Fruit fly (Drosophila melanogaster) whole organism, prepupa: ENCODE data around the gene Polr2I.

ENCODE experiments used
- Blimp-1 ChIP-seq: fragments of 200-800 bp; sonication (Bioruptor generic); optimal IDR thresholded peaks from 3 replicates; lab custom pipeline; 2017; ENCODE audit warnings: missing biosample characterization, missing genetic modification characterization, mild to moderate bottlenecking, moderate library complexity, missing genetic modification reagents
- CG10631 ChIP-seq: fragments of 200-800 bp; sonication (Bioruptor generic); optimal IDR thresholded peaks from 2 replicates; lab custom pipeline; 2016; ENCODE audit warnings: missing biosample characterization, missing genetic modification characterization
- CG10669 ChIP-seq: fragments of 200-800 bp; sonication (Bioruptor generic); optimal IDR thresholded peaks from 3 replicates; lab custom pipeline; 2018; ENCODE audit warnings: missing biosample characterization, mild to moderate bottlenecking, missing genetic modification characterization, moderate library complexity
- CG11294 ChIP-seq: fragments of 200-800 bp; sonication (Bioruptor generic); IDR thresholded peaks from 2 replicates; pipeline ENCODE4 v1.3.6; 2022; ENCODE audit warnings: missing biosample characterization, missing genetic modification characterization
- CG11762 ChIP-seq: fragments of 200-800 bp; sonication (Bioruptor generic); optimal IDR thresholded peaks from 3 replicates; lab custom pipeline; 2016; ENCODE audit warnings: missing biosample characterization, missing genetic modification characterization; ENCODE audit not compliant: insufficient read depth
- CG15336 ChIP-seq: fragments of 200-800 bp; sonication (Bioruptor generic); IDR thresholded peaks from 2 replicates; pipeline ENCODE4 v1.3.6; 2022; ENCODE audit warnings: missing biosample characterization, missing genetic modification characterization
- CG1621 ChIP-seq: fragments of 200-800 bp; sonication (Bioruptor generic); optimal IDR thresholded peaks from 3 replicates; lab custom pipeline; 2018; ENCODE audit warnings: missing biosample characterization, mild to moderate bottlenecking, missing genetic modification characterization
- CG16779 ChIP-seq: fragments of 200-800 bp; sonication (Bioruptor generic); optimal IDR thresholded peaks from 3 replicates; lab custom pipeline; 2017; ENCODE audit warnings: missing biosample characterization, mild to moderate bottlenecking, missing genetic modification characterization
- CG31627 ChIP-seq: fragments of 200-800 bp; sonication (Bioruptor generic); optimal IDR thresholded peaks from 3 replicates; lab custom pipeline; 2016; ENCODE audit warnings: missing biosample characterization, missing genetic modification characterization
- CG32006 ChIP-seq: fragments of 200-800 bp; sonication (Bioruptor generic); optimal IDR thresholded peaks from 3 replicates; lab custom pipeline; 2017; ENCODE audit warnings: missing biosample characterization, mild to moderate bottlenecking, missing genetic modification characterization
- CG4318 ChIP-seq: fragments of 200-800 bp; sonication (Bioruptor generic); optimal IDR thresholded peaks from 3 replicates; lab custom pipeline; 2017; ENCODE audit warnings: missing biosample characterization, mild to moderate bottlenecking, missing genetic modification characterization
- CG6276 ChIP-seq: fragments of 200-800 bp; sonication (Bioruptor generic); optimal IDR thresholded peaks from 2 replicates; lab custom pipeline; 2017; ENCODE audit warnings: missing biosample characterization, mild to moderate bottlenecking, missing genetic modification characterization
- CG6808 ChIP-seq: fragments of 200-800 bp; sonication (Bioruptor generic); optimal IDR thresholded peaks from 3 replicates; lab custom pipeline; 2017; ENCODE audit warnings: missing biosample characterization, missing genetic modification characterization, mild to moderate bottlenecking, moderate library complexity, missing genetic modification reagents
- CG7368 ChIP-seq: fragments of 200-800 bp; sonication (Bioruptor generic); optimal IDR thresholded peaks from 3 replicates; lab custom pipeline; 2016; ENCODE audit warnings: missing biosample characterization, missing genetic modification characterization
- CG8119 ChIP-seq: fragments of 200-800 bp; sonication (Bioruptor generic); IDR thresholded peaks from 3 replicates; pipeline ENCODE4 v1.3.6; 2022; ENCODE audit warnings: missing biosample characterization, missing genetic modification characterization
- CG8632 ChIP-seq: fragments of 200-800 bp; sonication (Bioruptor generic); optimal IDR thresholded peaks from 3 replicates; lab custom pipeline; 2016; ENCODE audit warnings: missing biosample characterization, missing genetic modification characterization
- CG9139 ChIP-seq: fragments of 200-800 bp; sonication (Bioruptor generic); optimal IDR thresholded peaks from 3 replicates; lab custom pipeline; 2017; ENCODE audit warnings: missing biosample characterization, mild to moderate bottlenecking, missing genetic modification characterization
- Eip75B ChIP-seq: fragments of 200-800 bp; sonication (Bioruptor generic); optimal IDR thresholded peaks from 3 replicates; lab custom pipeline; 2016; ENCODE audit warnings: missing biosample characterization, missing genetic modification characterization
- Eip78C ChIP-seq: fragments of 200-800 bp; sonication (Bioruptor generic); peaks from one replicate; lab custom pipeline; 2016; ENCODE audit warnings: missing biosample characterization, missing genetic modification characterization
- Eip93F ChIP-seq: fragments of 200-800 bp; sonication (Bioruptor generic); optimal IDR thresholded peaks from 2 replicates; lab custom pipeline; 2016; ENCODE audit warnings: missing biosample characterization, mild to moderate bottlenecking, missing genetic modification characterization
- Ets96B ChIP-seq: fragments of 200-800 bp; optimal IDR thresholded peaks from 2 replicates; lab custom pipeline; 2019; ENCODE audit warnings: missing biosample characterization, mild to moderate bottlenecking, missing genetic modification characterization, moderate library complexity
- Gug ChIP-seq: fragments of 200-800 bp; sonication (Bioruptor generic); IDR thresholded peaks from 2 replicates; pipeline ENCODE4 v1.3.6; 2022; ENCODE audit warnings: missing biosample characterization, missing genetic modification characterization
- Hr38 ChIP-seq: sonication (Bioruptor generic); optimal IDR thresholded peaks from 2 replicates; lab custom pipeline; 2016; ENCODE audit warnings: missing biosample characterization, missing genetic modification characterization
- Hr39 ChIP-seq: fragments of 200-800 bp; sonication (Bioruptor generic); optimal IDR thresholded peaks from 2 replicates; lab custom pipeline; 2016; ENCODE audit warnings: missing biosample characterization, missing genetic modification characterization
- Hr4 ChIP-seq: fragments of 200-800 bp; sonication (Bioruptor generic); optimal IDR thresholded peaks from 3 replicates; lab custom pipeline; 2016; ENCODE audit warnings: missing biosample characterization, missing genetic modification characterization
- Lpt ChIP-seq: fragments of 200-800 bp; sonication (Bioruptor generic); optimal IDR thresholded peaks from 3 replicates; lab custom pipeline; 2016; ENCODE audit warnings: missing biosample characterization, missing genetic modification characterization
- Met ChIP-seq: fragments of 200-800 bp; sonication (Bioruptor generic); optimal IDR thresholded peaks from 3 replicates; lab custom pipeline; 2016; ENCODE audit warnings: missing biosample characterization, missing genetic modification characterization
- OdsH ChIP-seq: fragments of 200-800 bp; sonication (Bioruptor generic); optimal IDR thresholded peaks from 3 replicates; lab custom pipeline; 2016; ENCODE audit warnings: missing biosample characterization, missing genetic modification characterization
- Sox102F ChIP-seq: fragments of 200-800 bp; sonication (Bioruptor generic); optimal IDR thresholded peaks from 2 replicates; lab custom pipeline; 2016; ENCODE audit warnings: missing biosample characterization, mild to moderate bottlenecking, missing genetic modification characterization
- acj6 ChIP-seq: fragments of 200-800 bp; sonication (Bioruptor generic); optimal IDR thresholded peaks from 3 replicates; lab custom pipeline; 2016; ENCODE audit warnings: missing biosample characterization, missing genetic modification characterization
- cyc ChIP-seq: fragments of 200-800 bp; sonication (Bioruptor generic); optimal IDR thresholded peaks from 3 replicates; lab custom pipeline; 2016; ENCODE audit warnings: missing biosample characterization, missing genetic modification characterization
- dsx ChIP-seq: fragments of 200-800 bp; optimal IDR thresholded peaks from 3 replicates; lab custom pipeline; 2019; ENCODE audit warnings: missing biosample characterization, mild to moderate bottlenecking, missing genetic modification characterization, moderate library complexity; ENCODE audit not compliant: poor library complexity, severe bottlenecking
- eg ChIP-seq: fragments of 200-800 bp; sonication (Bioruptor generic); IDR thresholded peaks from 3 replicates; pipeline ENCODE4 v1.3.6; 2022; ENCODE audit warnings: missing biosample characterization, missing genetic modification characterization
- esn ChIP-seq: fragments of 200-800 bp; sonication (Bioruptor generic); optimal IDR thresholded peaks from 2 replicates; lab custom pipeline; 2016; ENCODE audit warnings: missing biosample characterization, mild to moderate bottlenecking, missing genetic modification characterization, moderate library complexity
- fd59A ChIP-seq: fragments of 200-800 bp; sonication (Bioruptor generic); optimal IDR thresholded peaks from 2 replicates; lab custom pipeline; 2017; ENCODE audit warnings: missing biosample characterization, mild to moderate bottlenecking, missing genetic modification characterization, missing genetic modification reagents
- lz ChIP-seq: fragments of 200-800 bp; sonication (Bioruptor generic); optimal IDR thresholded peaks from 3 replicates; lab custom pipeline; 2016; ENCODE audit warnings: missing biosample characterization, missing genetic modification characterization
- net ChIP-seq: fragments of 200-800 bp; sonication (Bioruptor generic); optimal IDR thresholded peaks from 3 replicates; lab custom pipeline; 2016; ENCODE audit warnings: missing biosample characterization, missing genetic modification characterization
- pdm3 ChIP-seq: fragments of 200-800 bp; sonication (Bioruptor generic); optimal IDR thresholded peaks from 3 replicates; lab custom pipeline; 2016; ENCODE audit warnings: missing biosample characterization, missing genetic modification characterization
- salr ChIP-seq, 2 experiments: fragments of 200-800 bp; sonication (Bioruptor generic); optimal IDR thresholded peaks; 3 replicates each; lab custom pipeline; 2016 to 2018; ENCODE audit warnings: missing biosample characterization in 2 of 2, missing genetic modification characterization in 2 of 2, mild to moderate bottlenecking in 1 of 2
- spab ChIP-seq: fragments of 200-800 bp; sonication (Bioruptor generic); optimal IDR thresholded peaks from 2 replicates; lab custom pipeline; 2017; ENCODE audit warnings: missing biosample characterization, mild to moderate bottlenecking, missing genetic modification characterization, missing genetic modification reagents
- ss ChIP-seq, 2 experiments: fragments of 200-800 bp; sonication (Bioruptor generic); optimal IDR thresholded peaks; 2 replicates in 1 of 2; 3 replicates in 1 of 2; lab custom pipeline; 2017 to 2018; ENCODE audit warnings: mild to moderate bottlenecking in 2 of 2, missing biosample characterization in 2 of 2, missing genetic modification characterization in 2 of 2, moderate library complexity in 1 of 2
- svp ChIP-seq: fragments of 200-800 bp; sonication (Bioruptor generic); peaks from one replicate; lab custom pipeline; 2016; ENCODE audit warnings: missing biosample characterization, missing genetic modification characterization
- topi ChIP-seq: fragments of 200-800 bp; sonication (Bioruptor generic); optimal IDR thresholded peaks from 3 replicates; lab custom pipeline; 2016; ENCODE audit warnings: missing biosample characterization, missing genetic modification characterization
- vri ChIP-seq: fragments of 200-800 bp; sonication (Bioruptor generic); optimal IDR thresholded peaks from 3 replicates; lab custom pipeline; 2016; ENCODE audit warnings: missing biosample characterization, mild to moderate bottlenecking, missing genetic modification characterization

Polr2I gene

dm6 chr3R:14307972-14308673 lies 766 bp upstream of the Polr2I start:
- TF ChIP-seq Eip75B (GFP tag; lab: Kevin White, UChicago) = no peak
- TF ChIP-seq fd59A (GFP tag; lab: Kevin White, UChicago) = no peak
- TF ChIP-seq dsx = peak; percentile 23
- TF ChIP-seq CG7368 (GFP tag; lab: Kevin White, UChicago) = no peak
- peak; percentile 28 for TF ChIP-seq Eip78C
- TF ChIP-seq vri (GFP tag; lab: Kevin White, UChicago) = no peak
- no peak for TF ChIP-seq CG9139 (GFP tag; lab: Kevin White, UChicago)
- no peak for TF ChIP-seq CG6808 (GFP tag; lab: Kevin White, UChicago)
- TF ChIP-seq topi = no peak
- no peak for TF ChIP-seq Sox102F (GFP tag; lab: Kevin White, UChicago)
- no peak for TF ChIP-seq pdm3 (GFP tag; lab: Kevin White, UChicago)
- no peak for TF ChIP-seq CG10631
- no peak for TF ChIP-seq Hr4 (GFP tag; lab: Kevin White, UChicago)
- no peak for TF ChIP-seq Ets96B
- no peak for TF ChIP-seq CG8632 (GFP tag; lab: Kevin White, UChicago)
- no peak for TF ChIP-seq CG11294 (GFP tag; lab: Robert Waterston, UW)
- TF ChIP-seq CG1621 (tag; lab: Kevin White, UChicago) = no peak
- no peak for TF ChIP-seq cyc (GFP tag; lab: Kevin White, UChicago)
- no peak for TF ChIP-seq spab (GFP tag; lab: Kevin White, UChicago)
- TF ChIP-seq CG32006 (GFP tag; lab: Kevin White, UChicago) = no peak
- TF ChIP-seq Eip93F = no peak
- TF ChIP-seq salr (GFP tag; optimal IDR thresholded peaks at IDR 0.05; lab: Kevin White, UChicago) = peak in 1 of 2 experiments; percentile 13
- no peak for TF ChIP-seq lz
- no peak for TF ChIP-seq Met (GFP tag; lab: Kevin White, UChicago)
- TF ChIP-seq ss (GFP tag; optimal IDR thresholded peaks at IDR 0.05; lab: Kevin White, UChicago) = no peak
- no peak for TF ChIP-seq Gug (GFP tag; lab: Robert Waterston, UW)
- no peak for TF ChIP-seq Hr38 (GFP tag; lab: Kevin White, UChicago)
- TF ChIP-seq CG31627 (GFP tag; lab: Kevin White, UChicago) = no peak
- no peak for TF ChIP-seq svp (GFP tag; lab: Kevin White, UChicago)
- TF ChIP-seq esn (GFP tag; lab: Kevin White, UChicago) = peak; percentile 27
- no peak for TF ChIP-seq CG15336 (GFP tag; lab: Robert Waterston, UW)
- TF ChIP-seq CG6276 (GFP tag; lab: Kevin White, UChicago) = no peak

DNA sequence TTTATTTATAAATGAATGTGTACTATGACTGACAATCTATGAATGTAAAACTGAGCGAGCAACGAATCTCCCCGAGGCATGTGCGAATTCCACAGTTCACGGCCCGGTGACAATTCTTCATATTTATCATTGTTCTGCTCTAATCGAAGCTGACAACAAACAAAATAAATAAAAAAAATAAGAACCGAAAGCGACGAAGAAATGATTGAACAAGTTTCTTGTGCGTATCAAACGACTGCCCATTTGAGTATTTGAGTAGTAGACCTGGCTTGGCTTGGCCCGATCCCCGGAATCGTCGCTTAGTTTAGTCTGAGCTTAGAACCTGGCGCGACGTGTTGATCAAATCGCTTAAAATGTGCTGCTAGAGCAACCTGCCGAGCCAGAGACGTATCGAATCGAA lies 1.2 kb downstream of the Polr2I start, which contains the start of gene CG31321:
TSS of gene CG31321 (plus strand) at position 301 of the 400 bp plus-strand sequence.
- TF ChIP-seq Hr4 (GFP tag; lab: Kevin White, UChicago) (no peak), CG15336 (GFP tag; lab: Robert Waterston, UW) (no peak), CG10631 (no peak), CG32006 (GFP tag; lab: Kevin White, UChicago) (no peak), Eip78C (no peak), CG11762 (GFP tag; lab: Kevin White, UChicago) (no peak), CG16779 (tag; lab: Kevin White, UChicago) (no peak), CG10669 (GFP tag; lab: Kevin White, UChicago) (no peak), cyc (GFP tag; lab: Kevin White, UChicago) (no peak), CG7368 (GFP tag; lab: Kevin White, UChicago) (no peak)
- TF ChIP-seq, all 60 proteins: peak for 0

dm6 chr3R:14311027-14311426 lies 2.1 kb downstream of the Polr2I start:
- TF ChIP-seq cyc (GFP tag; lab: Kevin White, UChicago) (peak; percentile 18), Hr38 (GFP tag; lab: Kevin White, UChicago) (no peak), CG4318 (GFP tag; lab: Kevin White, UChicago) (no peak), acj6 (peak; percentile 3), Eip78C (peak; percentile 58), CG8119 (no peak), CG15336 (GFP tag; lab: Robert Waterston, UW) (peak; percentile 33; the same call in 1 of the 2 replicates), vri (GFP tag; lab: Kevin White, UChicago) (no peak), Hr39 (peak; percentile 45), CG10631 (peak; percentile 18), eg (GFP tag; lab: Robert Waterston, UW) (peak; percentile 18; the same call in 1 of the 3 replicates), CG32006 (GFP tag; lab: Kevin White, UChicago) (peak; percentile 22), pdm3 (GFP tag; lab: Kevin White, UChicago) (no peak), lz (peak; percentile 46), esn (GFP tag; lab: Kevin White, UChicago) (peak; percentile 46), net (GFP tag; lab: Kevin White, UChicago) (no peak), CG16779 (tag; lab: Kevin White, UChicago) (no peak), Blimp-1 (no peak), CG31627 (GFP tag; lab: Kevin White, UChicago) (peak; percentile 31), OdsH (GFP tag; lab: Kevin White, UChicago) (no peak), topi (peak; percentile 39), Lpt (GFP tag; lab: Kevin White, UChicago) (no peak)
